Fruit fly (Drosophila melanogaster): ENCODE data around the gene Rbp6.
A peak's percentile ranks its signal among the peaks of the same experiment; 100 is the strongest.

Rbp6 gene

dm6 chr3L:17010492-17011303 lies 227.3 kb downstream of the Rbp6 start (continued):
- TF ChIP-seq Smox (GFP tag; optimal IDR thresholded peaks at IDR 0.05) (peak; percentile 41), Gug (GFP tag; IDR thresholded peaks at IDR 0.05) (no peak), CG6854 (GFP tag; optimal IDR thresholded peaks at IDR 0.05) (no peak), OdsH (GFP tag; optimal IDR thresholded peaks at IDR 0.05) (peak; percentile 43), esn (GFP tag; optimal IDR thresholded peaks at IDR 0.05) (peak; percentile 77), CG15336 (GFP tag; IDR thresholded peaks at IDR 0.05) (no peak), spab (GFP tag; optimal IDR thresholded peaks at IDR 0.05) (peak; percentile 7), net (GFP tag; optimal IDR thresholded peaks at IDR 0.05) (no peak), acj6 (GFP tag; optimal IDR thresholded peaks at IDR 0.05) (peak; percentile 38), CG3032 (tag; optimal IDR thresholded peaks at IDR 0.05) (peak; percentile 35), fkh (GFP tag; optimal IDR thresholded peaks at IDR 0.05) (no peak), svp (GFP tag) (peak; percentile 13), Sox102F (GFP tag; optimal IDR thresholded peaks at IDR 0.05) (peak; percentile 34), pdm3 (GFP tag; optimal IDR thresholded peaks at IDR 0.05) (peak; percentile 17), CG4318 (GFP tag; optimal IDR thresholded peaks at IDR 0.05) (peak; percentile 13), CG7368 (GFP tag; optimal IDR thresholded peaks at IDR 0.05) (no peak), cyc (GFP tag; optimal IDR thresholded peaks at IDR 0.05) (no peak), CG3919 (GFP tag; optimal IDR thresholded peaks at IDR 0.05) (peak; percentile 10), CG8119 (GFP tag; IDR thresholded peaks at IDR 0.05) (no peak), CG1621 (tag; optimal IDR thresholded peaks at IDR 0.05) (no peak), CG6808 (GFP tag; optimal IDR thresholded peaks at IDR 0.05) (no peak), CG32006 (GFP tag; optimal IDR thresholded peaks at IDR 0.05) (peak; percentile 68), Ets21C (GFP tag; optimal IDR thresholded peaks at IDR 0.05) (peak; percentile 21), CG31627 (GFP tag; optimal IDR thresholded peaks at IDR 0.05) (peak; percentile 9), CG11294 (GFP tag; IDR thresholded peaks at IDR 0.05) (no peak), Hr39 (GFP tag; optimal IDR thresholded peaks at IDR 0.05) (peak; percentile 40), Eip93F (GFP tag; optimal IDR thresholded peaks at IDR 0.05) (no peak), fd59A (GFP tag; optimal IDR thresholded peaks at IDR 0.05) (no peak), CG8319 (GFP tag; optimal IDR thresholded peaks at IDR 0.05) (peak; percentile 7), lz (GFP tag; optimal IDR thresholded peaks at IDR 0.05) (peak; percentile 55), Hr4 (GFP tag; optimal IDR thresholded peaks at IDR 0.05) (peak; percentile 41), CG6792 (GFP tag; optimal IDR thresholded peaks at IDR 0.05) (peak; percentile 32), CG16779 (tag; optimal IDR thresholded peaks at IDR 0.05) (no peak)

dm6 chr3L:17009715-17010491 lies 228.1 kb downstream of the Rbp6 start:
- peak; percentile 45 for TF ChIP-seq CG34406 (GFP tag; optimal IDR thresholded peaks at IDR 0.05)
- peak; percentile 100 for TF ChIP-seq vri (GFP tag; optimal IDR thresholded peaks at IDR 0.05)
- no peak for TF ChIP-seq Hr38 (GFP tag; optimal IDR thresholded peaks at IDR 0.05)
- no peak for TF ChIP-seq Sox15 (GFP tag; optimal IDR thresholded peaks at IDR 0.05)
- peak; percentile 56 for TF ChIP-seq Eip75B (GFP tag; optimal IDR thresholded peaks at IDR 0.05)
- TF ChIP-seq topi (GFP tag; optimal IDR thresholded peaks at IDR 0.05), result peak; percentile 29
- TF ChIP-seq Hr4 (GFP tag; optimal IDR thresholded peaks at IDR 0.05), result peak; percentile 42
- TF ChIP-seq CG4318 (GFP tag; optimal IDR thresholded peaks at IDR 0.05), result no peak
- TF ChIP-seq OdsH (GFP tag; optimal IDR thresholded peaks at IDR 0.05), result peak; percentile 56
- TF ChIP-seq CG1621 (tag; optimal IDR thresholded peaks at IDR 0.05), result peak; percentile 67
- TF ChIP-seq svp (GFP tag), result peak; percentile 97
- TF ChIP-seq Smox (GFP tag; optimal IDR thresholded peaks at IDR 0.05), result peak; percentile 47
- no peak for TF ChIP-seq net (GFP tag; optimal IDR thresholded peaks at IDR 0.05)
- TF ChIP-seq Gug (GFP tag; IDR thresholded peaks at IDR 0.05), result peak; percentile 46
- peak; percentile 38 for TF ChIP-seq CG8632 (GFP tag; optimal IDR thresholded peaks at IDR 0.05)
- TF ChIP-seq CG6792 (GFP tag; optimal IDR thresholded peaks at IDR 0.05), result peak; percentile 22
- peak; percentile 46 for TF ChIP-seq CG31627 (GFP tag; optimal IDR thresholded peaks at IDR 0.05)
- TF ChIP-seq ss (GFP tag; optimal IDR thresholded peaks at IDR 0.05), result peak; percentile 54 to 62
- peak; percentile 15 for TF ChIP-seq cyc (GFP tag; optimal IDR thresholded peaks at IDR 0.05)
- TF ChIP-seq CG3032 (tag; optimal IDR thresholded peaks at IDR 0.05), result no peak
- peak; percentile 41 for TF ChIP-seq dsx (GFP tag; optimal IDR thresholded peaks at IDR 0.05; ENCODE audit: poor library complexity, severe bottlenecking)
- peak in 1 of 2 experiments; percentile 14 for TF ChIP-seq salr (GFP tag; optimal IDR thresholded peaks at IDR 0.05)
- TF ChIP-seq CG32006 (GFP tag; optimal IDR thresholded peaks at IDR 0.05), result peak; percentile 26
- TF ChIP-seq CG9139 (GFP tag; optimal IDR thresholded peaks at IDR 0.05), result peak; percentile 49
- peak; percentile 29 for TF ChIP-seq CG16779 (tag; optimal IDR thresholded peaks at IDR 0.05)
- peak; percentile 12 for TF ChIP-seq CG11902 (GFP tag; optimal IDR thresholded peaks at IDR 0.05)
- TF ChIP-seq esn (GFP tag; optimal IDR thresholded peaks at IDR 0.05), result peak; percentile 47
- TF ChIP-seq CG6854 (GFP tag; optimal IDR thresholded peaks at IDR 0.05), result peak; percentile 43
- TF ChIP-seq Eip78C (GFP tag), result peak; percentile 70
